Worm (Caenorhabditis elegans): ENCODE results near the gene ZK892.3.

- TF ChIP-seq ztf-11 (tag; optimal IDR thresholded peaks at IDR 0.05) (no peak), sptf-1 (tag; optimal IDR thresholded peaks at IDR 0.05) (no peak), lin-13 (tag; optimal IDR thresholded peaks at IDR 0.05) (no peak), sem-2 (GFP tag; optimal IDR thresholded peaks at IDR 0.05) (no peak)
Measured at ce11 chrII:10035425-10035824, 33.8 kb downstream of the ZK892.3 start.

Data from whole organism, mixed stage, embryonic.